Fruit fly (Drosophila melanogaster): ENCODE measurements around the gene CCT2.
A peak's percentile ranks its signal among the peaks of the same experiment; 100 is the strongest.

dm6 chrX:9042457-9043045 lies 46.8 kb upstream of the CCT2 start:
- TF ChIP-seq lmd (GFP tag; IDR thresholded peaks at IDR 0.05): peak; percentile 26; the same call in 1 of the 2 replicates
- peak; percentile 23 for TF ChIP-seq CG2712 (tag; optimal IDR thresholded peaks at IDR 0.05)
- TF ChIP-seq CG17186 (GFP tag; optimal IDR thresholded peaks at IDR 0.05): no peak
- TF ChIP-seq CG10979 (tag; optimal IDR thresholded peaks at IDR 0.05): peak; percentile 34
- TF ChIP-seq CG2129 (GFP tag; IDR thresholded peaks at IDR 0.05; ENCODE audit: partially characterized antibody): no peak
- TF ChIP-seq ash1 (GFP tag; optimal IDR thresholded peaks at IDR 0.05): no peak
- TF ChIP-seq CG15514 (GFP tag; optimal IDR thresholded peaks at IDR 0.05): no peak
- TF ChIP-seq nerfin-2 (GFP tag; IDR thresholded peaks at IDR 0.05; ENCODE audit: partially characterized antibody): no peak
- TF ChIP-seq CG11398 (GFP tag; optimal IDR thresholded peaks at IDR 0.05): no peak
- TF ChIP-seq CG4360 (GFP tag; IDR thresholded peaks at IDR 0.05): peak; percentile 57
- TF ChIP-seq en (GFP tag; optimal IDR thresholded peaks at IDR 0.05): no peak
